Worm (Caenorhabditis elegans): ENCODE measurements around the gene dod-23.

Gene dod-23

DNA sequence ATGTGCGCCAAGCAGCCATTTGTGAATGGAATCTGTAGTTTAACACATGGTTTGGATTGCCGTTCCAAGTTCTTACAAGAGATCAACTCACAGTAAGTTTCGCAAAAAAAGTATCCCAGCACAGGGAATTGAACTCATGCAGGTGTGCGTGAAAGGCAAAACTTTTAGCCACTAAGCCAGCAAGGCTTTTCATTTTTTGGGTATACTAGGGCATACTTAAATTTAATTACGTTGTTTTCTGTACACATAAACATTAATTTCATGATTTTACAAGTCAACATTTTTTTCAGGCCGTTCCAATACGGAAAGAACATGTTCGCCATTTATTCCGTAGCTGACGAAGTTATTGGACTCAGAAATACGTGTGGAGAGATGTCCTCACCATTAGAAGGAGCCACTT is 42.6 kb upstream of the dod-23 start (continued):
- 0 out of 2 replicates have a peak, but pooled peaks have one; percentile 28 for TF ChIP-seq Y79H2A.3 (GFP tag; conservative IDR thresholded peaks at IDR 0.05)
- peak; percentile 66 for TF ChIP-seq ZK185.1 (tag; optimal IDR thresholded peaks at IDR 0.05; ENCODE audit: poor library complexity, severe bottlenecking)
- TF ChIP-seq T26A5.8 (tag; optimal IDR thresholded peaks at IDR 0.05) = peak; percentile 97
- TF ChIP-seq hlh-12 (tag; optimal IDR thresholded peaks at IDR 0.05) = peak; percentile 55
- peak; percentile 73 for TF ChIP-seq hmg-1.2 (GFP tag; IDR thresholded peaks at IDR 0.05)
- TF ChIP-seq aptf-2 (GFP tag; conservative IDR thresholded peaks at IDR 0.05) = no peak
- no peak for TF ChIP-seq ztf-26 (tag; optimal IDR thresholded peaks at IDR 0.05)
- TF ChIP-seq somi-1 (GFP tag; optimal IDR thresholded peaks at IDR 0.05) = peak; percentile 46
- peak in 1 of 3 experiments; percentile 56 for TF ChIP-seq lin-35 (GFP tag; optimal IDR thresholded peaks at IDR 0.05)
- peak; percentile 49 for TF ChIP-seq F33H1.4 (GFP tag; IDR thresholded peaks at IDR 0.05)
- peak; percentile 90 for TF ChIP-seq F10E7.11 (tag; optimal IDR thresholded peaks at IDR 0.05)
- TF ChIP-seq dox-1 (GFP tag; IDR thresholded peaks at IDR 0.05) = 0 out of 2 replicates have a peak, but pooled peaks have one; percentile 27
- TF ChIP-seq B0336.3 (GFP tag; IDR thresholded peaks at IDR 0.05) = no peak
- peak; percentile 87 for TF ChIP-seq ceh-79 (tag; optimal IDR thresholded peaks at IDR 0.05)
- TF ChIP-seq bed-2 (GFP tag; IDR thresholded peaks at IDR 0.05) = no peak
- peak; percentile 89 for TF ChIP-seq hrde-1 (tag; optimal IDR thresholded peaks at IDR 0.05; ENCODE audit: borderline replicate concordance)
- TF ChIP-seq F23B12.7 (tag; optimal IDR thresholded peaks at IDR 0.05; ENCODE audit: insufficient read depth) = no peak
- no peak for TF ChIP-seq zfh-2 (GFP tag; conservative IDR thresholded peaks at IDR 0.05)
- TF ChIP-seq fkh-3 (tag; optimal IDR thresholded peaks at IDR 0.05) = peak; percentile 76
- TF ChIP-seq nhr-179 (tag; optimal IDR thresholded peaks at IDR 0.05) = peak; percentile 74
- TF ChIP-seq C17E4.6 (GFP tag; IDR thresholded peaks at IDR 0.05) = peak; percentile 50; the same call in 1 of the 2 replicates
- TF ChIP-seq pha-4 (tag; optimal IDR thresholded peaks at IDR 0.05) = no peak
- 0 out of 2 replicates have a peak, but pooled peaks have one; percentile 37 for TF ChIP-seq K11D2.4 (GFP tag; IDR thresholded peaks at IDR 0.05)
- TF ChIP-seq snpc-3.4 (tag; optimal IDR thresholded peaks at IDR 0.05) = peak; percentile 92
- peak; percentile 75 for TF ChIP-seq F57C9.4 (tag; optimal IDR thresholded peaks at IDR 0.05)
- no peak for TF ChIP-seq attf-3 (GFP tag; conservative IDR thresholded peaks at IDR 0.05)
- TF ChIP-seq nfya-1 (tag; optimal IDR thresholded peaks at IDR 0.05; ENCODE audit: borderline replicate concordance, insufficient read depth) = no peak
- peak; percentile 66 for TF ChIP-seq lin-54 (GFP tag; optimal IDR thresholded peaks at IDR 0.05)
- TF ChIP-seq lag-1 (GFP tag; IDR thresholded peaks at IDR 0.05) = no peak
- no peak for TF ChIP-seq ama-1 (optimal IDR thresholded peaks at IDR 0.05)
- peak; percentile 87 to 91 for TF ChIP-seq ama-1 (GFP tag; optimal IDR thresholded peaks at IDR 0.05)
- peak; percentile 14 for TF ChIP-seq nhr-80 (tag; optimal IDR thresholded peaks at IDR 0.05)
- peak; percentile 34 for TF ChIP-seq ceh-27 (GFP tag; optimal IDR thresholded peaks at IDR 0.05)
- TF ChIP-seq F57A8.1 (GFP tag; optimal IDR thresholded peaks at IDR 0.05) = peak; percentile 83
- TF ChIP-seq mel-28 (tag; optimal IDR thresholded peaks at IDR 0.05; ENCODE audit: borderline replicate concordance) = no peak
- TF ChIP-seq attf-6 (GFP tag; IDR thresholded peaks at IDR 0.05) = peak; percentile 69; the same call in 1 of the 2 replicates
- TF ChIP-seq ztf-22 (GFP tag; optimal IDR thresholded peaks at IDR 0.05) = peak; percentile 45
- 0 out of 2 replicates have a peak, but pooled peaks have one; percentile 41 for TF ChIP-seq ceh-100 (GFP tag; IDR thresholded peaks at IDR 0.05)
- TF ChIP-seq aptf-3 (GFP tag; IDR thresholded peaks at IDR 0.05) = peak; percentile 74; the same call in 1 of the 2 replicates
- peak; percentile 88 for TF ChIP-seq snpc-1.3 (tag; optimal IDR thresholded peaks at IDR 0.05; ENCODE audit: insufficient read depth)
- TF ChIP-seq ztf-18 (tag; optimal IDR thresholded peaks at IDR 0.05) = peak; percentile 76
- peak; percentile 81 for TF ChIP-seq hsf-1 (GFP tag; IDR thresholded peaks at IDR 0.05)
